Worm (Caenorhabditis elegans) whole organism, L1 larva: ENCODE data around the gene nadk-2.

Experiments
- C04F5.9 ChIP-seq: sonication (generic microtip); optimal IDR thresholded peaks from 2 replicates; lab custom pipeline; 2016; ENCODE audit warnings: missing genetic modification characterization, missing compliant biosample characterization
- C16A3.4 ChIP-seq: fragments of 150-350 bp; optimal IDR thresholded peaks from 2 replicates; lab custom pipeline; 2014; ENCODE audit warnings: missing biosample characterization, missing genetic modification characterization
- C34B4.2 ChIP-seq: sonication (generic microtip); optimal IDR thresholded peaks from 2 replicates; lab custom pipeline; 2017; ENCODE audit warnings: mild to moderate bottlenecking, missing genetic modification characterization, missing compliant biosample characterization
- Y116A8C.19 ChIP-seq: sonication (generic microtip); optimal IDR thresholded peaks from 2 replicates; lab custom pipeline; 2016; ENCODE audit warnings: missing compliant biosample characterization, missing genetic modification characterization, borderline replicate concordance
- aha-1 ChIP-seq: fragments of 150-350 bp; optimal IDR thresholded peaks from 2 replicates; lab custom pipeline; 2014; ENCODE audit warnings: missing biosample characterization, missing genetic modification characterization
- alr-1 ChIP-seq: fragments of 200-800 bp; sonication (Bioruptor generic); optimal IDR thresholded peaks from 2 replicates; lab custom pipeline; 2018; ENCODE audit warnings: borderline replicate concordance, mild to moderate bottlenecking, missing genetic modification characterization, missing compliant biosample characterization
- aly-2 ChIP-seq: fragments of 150-350 bp; optimal IDR thresholded peaks from 2 replicates; lab custom pipeline; 2014; ENCODE audit warnings: missing biosample characterization, missing genetic modification characterization
- ceh-8 ChIP-seq: fragments of 200-800 bp; sonication (Bioruptor generic); optimal IDR thresholded peaks from 2 replicates; lab custom pipeline; 2018; ENCODE audit warnings: mild to moderate bottlenecking, missing genetic modification characterization, moderate library complexity, missing compliant biosample characterization
- ceh-88 ChIP-seq: fragments of 200-800 bp; sonication (Bioruptor generic); IDR thresholded peaks from 2 replicates; pipeline ENCODE4 v1.3.6; 2022; ENCODE audit warnings: missing genetic modification characterization, missing compliant biosample characterization
- ces-1 ChIP-seq: fragments of 150-350 bp; optimal IDR thresholded peaks from 2 replicates; lab custom pipeline; 2014; ENCODE audit warnings: missing biosample characterization, missing genetic modification reagents, missing genetic modification characterization
- dpl-1 ChIP-seq, 3 experiments: fragments of 150-350 bp in 2 of 3; sonication (generic microtip) in 1 of 3; optimal IDR thresholded peaks; 2 replicates each; lab custom pipeline; 2014 to 2017; ENCODE audit warnings: missing biosample characterization in 3 of 3, missing genetic modification characterization in 3 of 3, missing genetic modification reagents in 3 of 3
- dsc-1 ChIP-seq: sonication (generic microtip); optimal IDR thresholded peaks from 2 replicates; lab custom pipeline; 2016; ENCODE audit warnings: mild to moderate bottlenecking, missing genetic modification characterization, missing compliant biosample characterization
- efl-1 ChIP-seq, 4 experiments: fragments of 150-350 bp; optimal IDR thresholded peaks in 3 of 4; peaks in 1 of 4; 1 replicate in 1 of 4; 2 replicates in 3 of 4; lab custom pipeline; 2014; ENCODE audit warnings: missing biosample characterization in 2 of 4, missing genetic modification characterization in 2 of 4, missing genetic modification reagents in 2 of 4
- efl-3 ChIP-seq: fragments of 200-800 bp; sonication (Bioruptor generic); optimal IDR thresholded peaks from 2 replicates; lab custom pipeline; 2018; ENCODE audit warnings: mild to moderate bottlenecking, missing genetic modification characterization, missing compliant biosample characterization
- egl-13 ChIP-seq: sonication (generic microtip); optimal IDR thresholded peaks from 2 replicates; lab custom pipeline; 2016; ENCODE audit warnings: missing genotype, missing genetic modification reagents, missing genetic modification characterization, missing compliant biosample characterization
- egl-27 ChIP-seq, 2 experiments: fragments of 150-350 bp in 1 of 2; sonication (generic microtip); optimal IDR thresholded peaks; 3 replicates each; lab custom pipeline; 2017 to 2018; ENCODE audit warnings: missing biosample characterization in 2 of 2, missing genetic modification characterization in 2 of 2, missing genetic modification reagents in 2 of 2
- ets-5 ChIP-seq: fragments of 200-800 bp; sonication (Bioruptor generic); IDR thresholded peaks from 2 replicates; pipeline ENCODE4 v1.3.6; 2022; ENCODE audit warnings: missing genetic modification characterization, missing compliant biosample characterization
- fkh-4 ChIP-seq: sonication (generic microtip); optimal IDR thresholded peaks from 2 replicates; lab custom pipeline; 2016; ENCODE audit warnings: missing compliant biosample characterization, missing genetic modification characterization, borderline replicate concordance
- fkh-8 ChIP-seq: sonication (generic microtip); optimal IDR thresholded peaks from 2 replicates; lab custom pipeline; 2016; ENCODE audit warnings: mild to moderate bottlenecking, missing genetic modification characterization, missing compliant biosample characterization
- hpl-2 ChIP-seq: fragments of 150-350 bp; optimal IDR thresholded peaks from 2 replicates; lab custom pipeline; 2014; ENCODE audit warnings: missing biosample characterization, missing genetic modification reagents, missing genetic modification characterization
- isw-1 ChIP-seq: fragments of 200-800 bp; sonication (Bioruptor generic); IDR thresholded peaks from 2 replicates; pipeline ENCODE4 v1.3.6; 2022; ENCODE audit warnings: missing genetic modification characterization, missing compliant biosample characterization
- lin-13 ChIP-seq: fragments of 150-350 bp; optimal IDR thresholded peaks from 2 replicates; lab custom pipeline; 2014; ENCODE audit warnings: missing biosample characterization, missing genetic modification reagents, missing genetic modification characterization
- lin-39 ChIP-seq: fragments of 150-350 bp; optimal IDR thresholded peaks from 2 replicates; lab custom pipeline; 2014; ENCODE audit warnings: missing biosample characterization, missing genetic modification reagents, missing genetic modification characterization
- lsy-2 ChIP-seq, 2 experiments: fragments of 150-350 bp; optimal IDR thresholded peaks; 2 replicates each; lab custom pipeline; 2014; ENCODE audit warnings: missing biosample characterization in 2 of 2, missing genetic modification characterization in 2 of 2
- mep-1 ChIP-seq: fragments of 150-350 bp; optimal IDR thresholded peaks from 2 replicates; lab custom pipeline; 2014; ENCODE audit warnings: missing biosample characterization, missing genetic modification characterization
- nhr-11 ChIP-seq: fragments of 150-350 bp; optimal IDR thresholded peaks from 2 replicates; lab custom pipeline; 2014; ENCODE audit warnings: missing biosample characterization, missing genetic modification characterization
- nhr-12 ChIP-seq: sonication (generic microtip); optimal IDR thresholded peaks from 2 replicates; lab custom pipeline; 2017; ENCODE audit warnings: missing biosample characterization, missing genetic modification characterization
- nhr-237 ChIP-seq: fragments of 150-350 bp; optimal IDR thresholded peaks from 2 replicates; lab custom pipeline; 2014; ENCODE audit warnings: missing biosample characterization, missing genetic modification characterization
- nhr-71 ChIP-seq: sonication (generic microtip); optimal IDR thresholded peaks from 2 replicates; lab custom pipeline; 2016; ENCODE audit warnings: mild to moderate bottlenecking, missing genetic modification characterization, moderate library complexity, missing compliant biosample characterization
- nhr-85 ChIP-seq: sonication (generic microtip); peaks from one replicate; lab custom pipeline; 2016; ENCODE audit warnings: missing genetic modification characterization, inconsistent platforms, missing compliant biosample characterization
- nhr-90 ChIP-seq: sonication (generic microtip); optimal IDR thresholded peaks from 2 replicates; lab custom pipeline; 2016; ENCODE audit warnings: mild to moderate bottlenecking, missing genetic modification characterization, missing compliant biosample characterization; ENCODE audit not compliant: poor library complexity
- pag-3 ChIP-seq: sonication (generic microtip); optimal IDR thresholded peaks from 2 replicates; lab custom pipeline; 2017; ENCODE audit warnings: missing genetic modification characterization, mild to moderate bottlenecking, missing compliant biosample characterization, antibody characterized with exemption, borderline replicate concordance; ENCODE audit not compliant: insufficient read depth
- pax-3 ChIP-seq: fragments of 200-800 bp; sonication (Bioruptor generic); optimal IDR thresholded peaks from 2 replicates; lab custom pipeline; 2018; ENCODE audit warnings: mild to moderate bottlenecking, missing genetic modification characterization, moderate library complexity, missing compliant biosample characterization
- rnt-1 ChIP-seq: sonication (generic microtip); optimal IDR thresholded peaks from 2 replicates; lab custom pipeline; 2016; ENCODE audit warnings: mild to moderate bottlenecking, missing genetic modification characterization, moderate library complexity, missing compliant biosample characterization
- skn-1 ChIP-seq: fragments of 150-350 bp; optimal IDR thresholded peaks from 2 replicates; lab custom pipeline; 2014; ENCODE audit warnings: missing biosample characterization, missing genetic modification characterization
- sox-4 ChIP-seq: sonication (generic microtip); optimal IDR thresholded peaks from 2 replicates; lab custom pipeline; 2016; ENCODE audit warnings: missing genetic modification characterization, missing compliant biosample characterization
- sptf-1 ChIP-seq: fragments of 150-350 bp; optimal IDR thresholded peaks from 2 replicates; lab custom pipeline; 2014; ENCODE audit warnings: missing biosample characterization, missing genetic modification characterization
- sup-37 ChIP-seq: fragments of 200-800 bp; sonication (Bioruptor generic); optimal IDR thresholded peaks from 2 replicates; lab custom pipeline; 2018; ENCODE audit warnings: mild to moderate bottlenecking, missing genetic modification characterization, missing compliant biosample characterization
- tbx-2 ChIP-seq: sonication (generic microtip); optimal IDR thresholded peaks from 2 replicates; lab custom pipeline; 2016; ENCODE audit warnings: missing genetic modification characterization, missing compliant biosample characterization
- unc-130 ChIP-seq: fragments of 150-350 bp; optimal IDR thresholded peaks from 2 replicates; lab custom pipeline; 2017; ENCODE audit warnings: missing biosample characterization, missing genetic modification characterization, inconsistent platforms
- unc-30 ChIP-seq: sonication (generic microtip); optimal IDR thresholded peaks from 2 replicates; lab custom pipeline; 2017; ENCODE audit warnings: missing biosample characterization, missing genetic modification characterization
- unc-62 ChIP-seq: fragments of 150-350 bp; optimal IDR thresholded peaks from 2 replicates; lab custom pipeline; 2014; ENCODE audit warnings: missing biosample characterization, missing genetic modification reagents, missing genetic modification characterization
- unc-98 ChIP-seq: fragments of 200-800 bp; sonication (Bioruptor generic); IDR thresholded peaks from 2 replicates; pipeline ENCODE4 v1.3.6; 2022; ENCODE audit warnings: missing genetic modification characterization, missing compliant biosample characterization
- vab-15 ChIP-seq: sonication (generic microtip); optimal IDR thresholded peaks from 2 replicates; lab custom pipeline; 2017; ENCODE audit warnings: missing genotype, mild to moderate bottlenecking, missing genetic modification characterization, missing compliant biosample characterization
- zag-1 ChIP-seq: fragments of 150-350 bp; optimal IDR thresholded peaks from 2 replicates; lab custom pipeline; 2014; ENCODE audit warnings: missing biosample characterization, missing genetic modification characterization
- ztf-11 ChIP-seq, 2 experiments: sonication (generic microtip); optimal IDR thresholded peaks; 2 replicates each; lab custom pipeline; 2016 to 2017; ENCODE audit warnings: missing genetic modification characterization in 2 of 2, missing biosample characterization in 1 of 2, missing compliant biosample characterization in 1 of 2

Gene nadk-2

DNA sequence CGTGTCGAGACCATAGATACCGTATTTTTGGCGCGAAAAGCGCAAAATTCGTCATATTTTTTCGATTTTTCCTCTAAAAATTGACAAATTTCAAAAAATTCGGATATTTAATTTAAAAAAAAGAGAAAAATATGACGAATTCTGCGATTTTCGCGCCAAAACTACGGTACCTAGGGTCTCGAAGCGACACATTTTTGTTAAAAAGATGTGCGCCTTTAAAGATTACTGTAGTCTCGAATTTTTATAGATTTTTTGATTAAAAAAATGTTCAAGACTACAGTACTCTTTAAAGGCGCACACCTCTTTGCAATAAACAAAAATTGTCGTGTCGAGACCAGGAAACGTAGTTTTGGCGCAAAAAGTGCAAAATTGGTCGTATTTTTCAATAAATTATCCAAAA lies 13.3 kb upstream of the nadk-2 start (continued):
- TF ChIP-seq C04F5.9 (tag; lab: Kevin White, UChicago), result no peak
- no peak for TF ChIP-seq nhr-90

DNA sequence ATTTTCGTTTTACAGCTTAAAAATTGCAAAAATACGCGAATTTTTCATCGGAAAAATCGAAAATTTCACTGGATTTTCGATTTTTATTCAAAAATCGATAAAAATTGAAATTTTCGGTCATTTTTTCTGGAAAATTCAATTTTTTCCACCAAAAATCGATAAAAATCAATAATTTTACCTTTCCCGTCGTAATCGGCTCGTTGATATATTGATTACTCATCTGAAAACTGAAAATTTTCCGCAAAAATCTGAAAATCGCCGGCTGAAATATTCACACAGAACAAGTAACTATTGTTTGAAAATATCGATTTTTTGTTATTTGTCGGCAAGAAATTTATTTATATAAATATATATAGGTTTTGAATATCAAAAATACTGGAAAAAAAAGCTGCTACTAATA lies 12.9 kb upstream of the nadk-2 start, which contains the start of gene cyn-16:
Gene cyn-16, minus strand, starts transcription at position 227 of the 400 bp plus-strand sequence.
- TF ChIP-seq nhr-11 (tag; lab: Kevin White, UChicago) (no peak), efl-1 (optimal IDR thresholded peaks at IDR 0.05; lab: Kevin White, UChicago) (no peak), efl-1 (GFP tag; optimal IDR thresholded peaks at IDR 0.05 in 1 of 2; lab: Kevin White, UChicago) (peak in 1 of 2 experiments; percentile 49), nhr-85 (no peak)

DNA sequence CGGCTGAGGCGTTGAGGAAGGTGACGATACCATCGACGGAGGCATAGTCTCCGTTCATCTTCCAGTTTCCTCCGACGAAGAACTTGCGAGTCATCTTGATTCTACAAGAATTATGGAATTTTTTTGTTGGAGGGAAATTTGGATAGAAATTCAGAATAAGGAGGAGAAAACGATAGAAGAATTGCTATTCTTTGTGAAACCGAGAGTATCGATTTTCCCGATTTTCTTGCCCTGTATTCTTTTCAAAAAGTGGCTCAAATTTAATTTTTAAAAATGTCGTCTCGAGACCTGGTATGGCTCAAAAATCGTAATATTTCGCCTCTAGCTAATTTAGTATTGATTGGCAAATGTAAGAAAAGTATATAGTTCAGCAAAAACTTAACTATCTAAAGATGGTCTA lies 10.3 kb upstream of the nadk-2 start, which contains the start of gene tpi-1:
Gene tpi-1, minus strand, starts transcription at position 101 of the 400 bp plus-strand sequence.
- no peak for TF ChIP-seq Y116A8C.19
- TF ChIP-seq ets-5 (GFP tag; lab: Robert Waterston, UW), result no peak
- peak; percentile 62 for TF ChIP-seq nhr-85

DNA sequence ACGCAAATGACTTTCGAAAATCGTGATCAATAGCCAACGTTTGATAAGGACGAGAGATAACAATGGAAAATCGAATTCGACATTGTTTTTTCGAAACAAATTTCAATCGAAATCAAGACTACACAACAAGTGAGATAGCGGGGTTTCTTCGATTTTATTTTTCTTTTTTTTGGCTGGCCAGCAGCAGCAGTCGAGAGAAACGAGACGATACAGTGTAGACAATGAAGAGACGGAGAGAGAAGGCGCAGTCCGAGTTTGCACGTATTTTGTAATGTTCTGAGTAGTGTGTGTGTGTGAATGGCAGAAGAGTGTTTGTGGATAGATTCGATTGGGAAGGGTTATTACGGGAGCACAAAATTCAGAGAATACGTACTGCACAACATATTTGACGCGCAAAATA lies 9.2 kb upstream of the nadk-2 start:
- TF ChIP-seq nhr-237 (tag; lab: Kevin White, UChicago) (no peak), skn-1 (tag; lab: Kevin White, UChicago) (peak; percentile 26), lin-39 (tag; lab: Kevin White, UChicago) (no peak), ceh-8 (GFP tag; lab: Kevin White, UChicago) (no peak), tbx-2 (tag; lab: Kevin White, UChicago) (peak; percentile 40), zag-1 (tag; lab: Kevin White, UChicago) (no peak), unc-98 (no peak), mep-1 (peak; percentile 71), aha-1 (tag; lab: Kevin White, UChicago) (peak; percentile 80), ztf-11 (tag; optimal IDR thresholded peaks at IDR 0.05; lab: Kevin White, UChicago) (no peak), unc-62 (GFP tag; lab: Kevin White, UChicago) (no peak), C16A3.4 (tag; lab: Kevin White, UChicago) (peak; percentile 27), aly-2 (tag; lab: Kevin White, UChicago) (no peak), pax-3 (tag; lab: Kevin White, UChicago) (no peak), unc-30 (no peak), sox-4 (tag; lab: Kevin White, UChicago) (no peak), lin-13 (GFP tag; lab: Kevin White, UChicago) (no peak), ceh-88 (GFP tag; lab: Robert Waterston, UW) (no peak), rnt-1 (tag; lab: Kevin White, UChicago) (no peak), fkh-4 (tag; lab: Kevin White, UChicago) (no peak), alr-1 (no peak), nhr-71 (tag; lab: Kevin White, UChicago) (peak; percentile 67), nhr-90 (peak; percentile 54), hpl-2 (GFP tag; lab: Kevin White, UChicago) (no peak), isw-1 (GFP tag; lab: Robert Waterston, UW) (no peak), efl-3 (GFP tag; lab: Kevin White, UChicago) (no peak), sup-37 (GFP tag; lab: Kevin White, UChicago) (no peak), Y116A8C.19 (no peak), dpl-1 (GFP tag; optimal IDR thresholded peaks at IDR 0.05; lab: Kevin White, UChicago) (peak in 2 of 3 experiments; percentile 21 to 27), vab-15 (tag; lab: Kevin White, UChicago) (no peak), egl-27 (tag; optimal IDR thresholded peaks at IDR 0.05; lab: Kevin White, UChicago) (no peak), unc-130 (tag; lab: Kevin White, UChicago) (peak; percentile 28), ces-1 (no peak), pag-3 (tag; lab: Kevin White, UChicago) (no peak), C34B4.2 (tag; lab: Kevin White, UChicago) (no peak), egl-13 (tag; lab: Kevin White, UChicago) (no peak), lsy-2 (tag; optimal IDR thresholded peaks at IDR 0.05; lab: Kevin White, UChicago) (peak; percentile 37 to 52), fkh-8 (tag; lab: Kevin White, UChicago) (peak; percentile 50), dsc-1 (tag; lab: Kevin White, UChicago) (peak; percentile 14), sptf-1 (tag; lab: Kevin White, UChicago) (no peak), nhr-12 (no peak)
